Worm (Caenorhabditis elegans) whole organism, L4/young adult: Measurements from ENCODE around the gene Y81G3A.6.

Experiments used
- W03F9.2 ChIP-seq: fragments of 150-350 bp; optimal IDR thresholded peaks from 2 replicates; lab custom pipeline; 2014; ENCODE audit warnings: missing biosample characterization, missing genetic modification characterization
- dao-5 ChIP-seq: sonication (generic microtip); optimal IDR thresholded peaks from 2 replicates; lab custom pipeline; 2016; ENCODE audit warnings: missing genotype, missing genetic modification characterization, moderate library complexity, missing compliant biosample characterization
- him-1 ChIP-seq: sonication (generic microtip); optimal IDR thresholded peaks from 2 replicates; lab custom pipeline; 2016; ENCODE audit warnings: missing genotype, missing genetic modification reagents, missing genetic modification characterization, missing compliant biosample characterization

- TF ChIP-seq him-1 (tag; lab: Kevin White, UChicago) (no peak), dao-5 (tag; lab: Kevin White, UChicago) (no peak), W03F9.2 (tag; lab: Kevin White, UChicago) (no peak)
Measured at ce11 chrII:13116710-13117109, 34.4 kb upstream of the Y81G3A.6 start, which contains the start of gene rict-1.
